Worm (Caenorhabditis elegans) whole organism, L2 larva: ENCODE results near the gene H38K22.9.

Experiments
- F13H6.1 ChIP-seq: sonication (generic microtip); optimal IDR thresholded peaks from 2 replicates; lab custom pipeline; 2016; ENCODE audit warnings: missing genetic modification characterization, missing compliant biosample characterization
- R02D3.7 ChIP-seq: fragments of 150-350 bp; optimal IDR thresholded peaks from 2 replicates; lab custom pipeline; 2014; ENCODE audit warnings: missing biosample characterization, missing genetic modification characterization
- ZK546.5 ChIP-seq: sonication (generic microtip); optimal IDR thresholded peaks from 2 replicates; lab custom pipeline; 2017; ENCODE audit warnings: missing biosample characterization, missing genetic modification characterization
- elt-1 ChIP-seq: fragments of 150-350 bp; optimal IDR thresholded peaks from 2 replicates; lab custom pipeline; 2014; ENCODE audit warnings: missing biosample characterization, missing genetic modification characterization
- lin-11 ChIP-seq: fragments of 150-350 bp; sonication (generic microtip); optimal IDR thresholded peaks from 2 replicates; lab custom pipeline; 2014; ENCODE audit warnings: missing biosample characterization, missing genetic modification characterization, inconsistent platforms, mixed read lengths
- nhr-12 ChIP-seq: fragments of 150-350 bp; optimal IDR thresholded peaks from 2 replicates; lab custom pipeline; 2014; ENCODE audit warnings: missing biosample characterization, missing genetic modification characterization
- nhr-237 ChIP-seq: fragments of 150-350 bp; optimal IDR thresholded peaks from 2 replicates; lab custom pipeline; 2014; ENCODE audit warnings: missing biosample characterization, missing genetic modification characterization

DNA sequence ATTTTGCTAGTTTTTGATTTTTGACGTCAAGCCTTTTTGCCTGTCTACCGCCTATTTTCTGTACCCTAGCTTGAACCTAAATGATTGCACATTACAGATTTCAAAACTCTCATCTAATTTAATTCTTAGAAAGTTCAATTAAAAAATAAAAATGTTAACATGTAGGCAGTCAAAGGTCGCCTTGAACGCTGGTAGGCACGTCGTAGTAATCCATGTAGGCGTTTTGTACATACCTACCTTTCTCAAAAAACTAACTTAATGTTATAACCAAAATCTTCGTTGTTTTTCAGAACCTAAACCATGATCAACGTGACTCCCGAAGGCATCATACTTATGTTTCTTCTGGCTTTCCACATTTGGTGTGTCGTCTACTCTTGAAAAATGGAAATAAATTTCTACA lies at the start of gene H38K22.9:
- TF ChIP-seq ZK546.5 (no peak), nhr-12 (tag; lab: Kevin White, UChicago) (no peak), F13H6.1 (tag; lab: Kevin White, UChicago) (no peak), nhr-237 (tag; lab: Kevin White, UChicago) (no peak), lin-11 (tag; lab: Kevin White, UChicago) (no peak), R02D3.7 (no peak), elt-1 (tag; lab: Kevin White, UChicago) (no peak)
